Fruit fly (Drosophila melanogaster) whole organism, larva: ENCODE results near the gene CG2310.

ENCODE experiments used
- noc ChIP-seq: fragments of 200-800 bp; sonication (Bioruptor generic); optimal IDR thresholded peaks from 3 replicates; lab custom pipeline; 2019; ENCODE audit warnings: missing biosample characterization, mild to moderate bottlenecking, missing genetic modification characterization, moderate library complexity

CG2310 gene

DNA sequence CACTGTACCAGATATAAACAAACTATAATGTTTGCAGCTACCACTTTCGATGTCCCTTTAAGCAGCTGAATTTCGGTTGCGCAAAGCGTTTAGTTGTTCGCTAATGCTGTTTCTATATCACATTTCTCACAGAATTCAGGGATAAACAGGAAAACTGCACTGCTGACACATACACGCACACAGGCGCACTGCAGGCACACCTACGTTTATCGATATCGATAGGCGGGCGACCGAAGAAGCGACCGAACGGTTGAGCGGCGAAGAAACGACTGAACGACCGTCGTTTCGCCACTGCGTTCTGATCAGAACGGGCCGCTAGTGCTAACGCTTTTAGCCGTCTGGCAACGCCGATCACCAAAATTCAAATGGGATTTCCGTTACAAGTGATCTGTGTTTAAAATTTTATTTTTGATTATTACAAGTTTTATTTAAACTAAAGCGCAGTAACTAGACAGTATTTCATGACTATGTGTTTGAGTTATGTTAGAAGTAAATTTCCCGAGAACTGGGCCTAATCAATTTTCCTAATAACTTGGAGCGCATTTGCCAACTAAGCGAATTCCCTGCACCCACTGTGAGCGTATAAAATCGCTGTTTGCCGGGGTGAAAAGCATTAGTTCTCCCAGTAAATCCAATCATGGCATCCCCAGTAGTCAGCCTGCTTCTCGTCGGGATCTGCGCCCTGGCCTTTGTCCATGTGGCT is at the start of gene CG2310, which contains the start of gene Diedel:
TSS of gene CG2310 (minus strand) at position 277 of the 703 bp plus-strand sequence.
TSS of gene Diedel (plus strand) at position 611 of the 703 bp plus-strand sequence.
- no peak for TF ChIP-seq noc (tag; lab: Kevin White, UChicago)

DNA sequence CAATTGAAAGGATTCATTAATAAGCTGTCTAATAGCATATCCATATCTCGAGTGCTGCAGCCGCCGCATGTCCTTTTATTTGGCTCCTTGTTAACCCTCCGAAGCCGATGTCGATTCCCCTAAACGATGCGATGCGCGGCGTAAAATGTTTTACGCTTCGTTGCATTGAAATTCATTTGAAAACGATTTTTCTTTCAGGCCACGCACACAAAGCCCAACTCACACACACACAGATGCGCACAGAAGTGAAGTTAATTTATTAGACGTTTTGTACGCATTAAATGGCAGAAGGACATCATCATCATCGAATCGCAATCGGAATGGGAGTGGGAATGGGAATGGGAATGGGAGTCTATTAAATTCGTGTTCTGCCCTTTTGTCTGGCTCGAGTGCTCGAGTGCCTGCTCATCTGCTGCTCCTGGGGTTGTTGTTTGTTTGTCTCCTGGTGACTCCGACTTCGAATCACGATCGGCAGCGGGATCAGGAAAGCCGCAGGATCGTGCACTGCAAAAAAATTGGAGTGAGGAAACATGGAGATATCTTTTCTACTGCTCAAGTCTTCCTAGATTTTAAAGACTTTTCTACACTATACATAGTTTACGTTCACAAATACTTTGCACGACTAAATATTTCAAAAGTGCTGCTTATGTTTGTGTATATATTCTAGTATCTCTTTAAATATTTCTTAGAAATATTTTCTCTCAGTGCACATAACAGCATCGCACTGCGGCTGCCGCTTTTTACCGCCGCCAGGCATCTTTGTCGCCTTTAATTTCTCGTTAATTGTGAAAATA is 47.8 kb upstream of the CG2310 start:
- no peak for TF ChIP-seq noc (tag; lab: Kevin White, UChicago)

DNA sequence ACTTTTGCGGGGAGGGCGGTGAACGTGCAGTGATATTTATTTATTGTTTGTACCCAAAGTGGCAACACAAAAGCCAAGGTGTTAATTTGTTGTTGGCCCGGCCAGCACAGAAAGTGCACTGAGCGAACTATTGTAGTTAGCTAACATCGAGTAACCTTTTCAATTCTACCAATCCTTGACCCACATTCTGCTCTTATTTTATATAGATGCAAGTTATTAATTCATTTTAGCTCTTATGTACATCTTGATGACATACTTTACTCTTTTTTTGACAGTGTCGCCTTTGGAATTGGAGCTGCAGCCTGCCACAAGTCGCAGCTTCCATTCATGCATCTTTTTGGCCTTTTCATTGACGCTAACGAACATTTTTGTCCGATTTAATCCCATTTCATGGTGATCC is 45.1 kb upstream of the CG2310 start:
- TF ChIP-seq noc (tag; lab: Kevin White, UChicago) = no peak

DNA sequence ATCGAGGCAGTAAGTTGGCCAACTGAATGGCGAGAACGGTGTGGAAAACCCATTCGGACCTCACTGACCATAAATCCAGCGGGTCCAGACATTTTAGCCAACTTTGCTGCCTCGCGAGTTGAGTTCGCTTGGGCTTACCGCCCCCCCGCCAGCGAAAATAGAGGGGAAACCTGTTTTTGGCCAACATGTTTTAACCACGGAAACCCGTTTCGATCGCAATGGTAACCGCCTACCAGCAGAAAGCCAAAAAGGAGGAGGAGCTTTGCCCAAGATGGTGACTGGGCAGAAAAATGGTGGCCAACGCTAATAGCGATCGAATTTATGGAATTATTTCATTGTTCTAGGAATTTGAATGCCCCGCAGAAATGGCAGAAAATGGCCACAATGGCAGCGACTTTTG is 33.2 kb upstream of the CG2310 start:
- TF ChIP-seq noc (tag; lab: Kevin White, UChicago) = no peak

- no peak for TF ChIP-seq noc (tag; lab: Kevin White, UChicago)
These were observed 30.9 kb upstream of the CG2310 start for dm6 chr3R:29523978-29524775.

DNA sequence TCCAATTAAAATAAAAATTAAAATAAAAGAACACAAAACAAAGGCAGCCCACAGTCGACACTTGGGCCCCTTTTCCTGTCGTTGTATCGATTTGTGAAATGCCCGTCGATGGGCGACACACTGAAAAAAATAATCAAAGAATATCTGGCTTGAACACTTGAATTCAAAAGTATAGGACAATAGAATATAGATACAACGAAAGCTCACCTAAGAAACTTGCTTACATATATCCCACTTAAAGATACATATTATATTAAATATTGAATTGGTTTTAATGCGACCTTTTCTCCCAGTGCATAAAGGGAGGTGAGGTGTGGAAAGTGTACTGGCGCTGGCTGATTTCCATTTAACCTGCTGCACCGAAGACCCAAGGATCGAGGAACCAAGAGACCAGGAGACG is 28.8 kb upstream of the CG2310 start:
- TF ChIP-seq noc (tag; lab: Kevin White, UChicago) = no peak

- TF ChIP-seq noc (tag; lab: Kevin White, UChicago) = no peak
These were observed 26.9 kb upstream of the CG2310 start for dm6 chr3R:29520215-29520614.

- TF ChIP-seq noc (tag; lab: Kevin White, UChicago) = no peak
These were observed 26.0 kb upstream of the CG2310 start for dm6 chr3R:29519332-29519731.

dm6 chr3R:29518498-29518897 is 25.2 kb upstream of the CG2310 start:
- no peak for TF ChIP-seq noc (tag; lab: Kevin White, UChicago)

- no peak for TF ChIP-seq noc (tag; lab: Kevin White, UChicago)
These were observed 24.6 kb upstream of the CG2310 start for dm6 chr3R:29517923-29518322.

DNA sequence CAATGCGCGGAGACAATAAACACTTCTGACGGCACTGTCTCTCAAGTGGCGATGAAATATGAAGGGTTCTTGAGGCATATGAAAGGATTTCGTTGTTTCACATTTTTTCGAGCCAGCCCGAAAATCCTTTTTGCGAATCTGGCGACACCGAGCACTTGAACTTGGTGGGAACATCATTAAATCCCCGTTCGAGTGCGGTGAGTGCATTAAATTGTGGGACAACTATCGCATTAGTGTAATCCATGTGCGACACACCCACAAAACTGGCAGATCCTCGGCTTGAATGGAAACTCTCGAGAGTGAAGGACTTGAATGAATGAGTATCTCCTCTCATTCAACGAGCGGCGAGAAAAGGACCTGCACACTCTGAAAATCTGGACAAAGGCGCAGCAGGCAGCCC is 23.4 kb upstream of the CG2310 start:
- no peak for TF ChIP-seq noc (tag; lab: Kevin White, UChicago)

- no peak for TF ChIP-seq noc (tag; lab: Kevin White, UChicago)
These were observed 22.1 kb upstream of the CG2310 start, which contains the start of gene ND-20L for dm6 chr3R:29515417-29515816. Gene ND-20L (plus strand): TSS chr3R:29515717.

dm6 chr3R:29512306-29513044 is 19.2 kb upstream of the CG2310 start:
- no peak for TF ChIP-seq noc (tag; lab: Kevin White, UChicago)

- TF ChIP-seq noc (tag; lab: Kevin White, UChicago) = no peak
These were observed 18.2 kb upstream of the CG2310 start for dm6 chr3R:29511472-29511871.
